Worm (Caenorhabditis elegans): ENCODE results near the gene gcy-34.

gcy-34 gene

DNA sequence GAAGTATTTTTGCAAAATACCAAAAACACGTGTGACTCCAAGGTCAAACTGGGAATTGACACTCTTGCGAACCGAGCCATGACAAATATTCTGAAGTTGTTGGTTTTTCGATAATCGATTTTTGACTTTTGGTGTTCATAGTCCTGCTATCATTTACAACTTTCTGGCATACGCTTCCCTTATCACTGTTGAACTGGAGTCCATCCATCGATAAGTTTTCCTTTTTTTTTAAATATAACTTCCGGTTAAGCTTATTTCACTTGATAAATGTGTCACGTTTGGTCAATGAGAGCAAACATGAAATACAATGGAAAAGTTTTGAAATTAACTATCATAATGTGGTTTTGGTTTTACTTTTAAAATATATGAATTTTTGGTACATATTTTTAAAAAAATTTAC lies 36.0 kb upstream of the gcy-34 start:
- TF ChIP-seq unc-3 (GFP tag; conservative IDR thresholded peaks at IDR 0.05) (no peak), unc-3 (tag; optimal IDR thresholded peaks at IDR 0.05) (no peak), ttx-3 (tag; optimal IDR thresholded peaks at IDR 0.05) (no peak), nhr-232 (tag; optimal IDR thresholded peaks at IDR 0.05) (no peak), eyg-1 (tag; optimal IDR thresholded peaks at IDR 0.05) (no peak), pag-3 (tag; optimal IDR thresholded peaks at IDR 0.05; ENCODE audit: borderline replicate concordance) (no peak), lin-11 (tag; optimal IDR thresholded peaks at IDR 0.05) (no peak), ceh-2 (tag; optimal IDR thresholded peaks at IDR 0.05) (no peak), Y22D7AL.16 (tag; optimal IDR thresholded peaks at IDR 0.05) (no peak), hlh-30 (tag; optimal IDR thresholded peaks at IDR 0.05; ENCODE audit: insufficient read depth) (no peak), ets-4 (tag; optimal IDR thresholded peaks at IDR 0.05) (no peak), ceh-18 (tag; optimal IDR thresholded peaks at IDR 0.05) (no peak), fkh-6 (tag; optimal IDR thresholded peaks at IDR 0.05) (no peak)

DNA sequence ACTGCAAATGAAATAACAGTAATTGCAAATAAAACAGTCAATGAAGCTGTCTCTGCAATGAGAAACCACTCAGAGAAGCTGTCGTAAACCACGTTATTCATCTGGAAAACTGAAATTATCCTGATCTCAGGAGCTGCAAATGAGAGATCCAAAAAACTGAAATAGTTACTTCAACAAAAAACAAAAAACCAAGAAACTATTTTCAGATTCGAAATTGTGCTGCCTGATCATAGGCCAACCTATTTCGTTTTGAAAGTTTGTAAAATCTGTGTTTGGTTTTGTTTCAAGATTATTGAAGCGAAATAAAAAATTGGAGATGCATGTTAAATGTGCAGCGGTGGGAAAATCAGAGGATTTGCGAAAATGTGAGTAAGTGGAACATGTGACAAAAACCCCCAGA lies 34.9 kb upstream of the gcy-34 start, which contains the start of gene srv-8:
Gene srv-8, minus strand, starts transcription at position 101 of the 400 bp plus-strand sequence.
- TF ChIP-seq che-1 (tag; optimal IDR thresholded peaks at IDR 0.05): no peak
- no peak for TF ChIP-seq ets-4 (tag; optimal IDR thresholded peaks at IDR 0.05)

DNA sequence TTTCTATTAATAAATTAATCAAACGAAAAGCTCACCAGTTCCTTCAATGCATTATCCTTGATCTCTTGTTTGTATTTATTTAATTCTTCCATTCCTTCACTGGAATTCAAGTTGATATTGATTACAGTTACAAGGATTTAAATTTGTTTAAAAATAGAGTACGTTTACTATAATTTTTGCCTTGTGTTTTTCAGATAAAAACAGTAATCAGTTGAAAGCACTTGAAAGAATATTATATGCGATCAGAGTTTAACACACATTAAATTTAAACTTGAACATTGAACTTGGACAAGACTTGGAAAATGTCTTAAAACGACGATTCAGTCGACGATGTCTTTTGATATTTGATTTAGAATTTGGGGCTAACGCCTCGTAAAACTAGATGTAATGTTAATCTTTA lies 31.8 kb upstream of the gcy-34 start, which contains the start of gene F53F1.6:
Gene F53F1.6, minus strand, starts transcription at position 101 of the 400 bp plus-strand sequence.
- TF ChIP-seq unc-3 (GFP tag; conservative IDR thresholded peaks at IDR 0.05): no peak
- no peak for TF ChIP-seq unc-3 (tag; optimal IDR thresholded peaks at IDR 0.05)
- TF ChIP-seq ahr-1 (tag; optimal IDR thresholded peaks at IDR 0.05): no peak
- TF ChIP-seq pha-2 (tag; optimal IDR thresholded peaks at IDR 0.05): no peak
- no peak for TF ChIP-seq tbx-2 (tag; optimal IDR thresholded peaks at IDR 0.05)
- TF ChIP-seq tbx-7 (tag; optimal IDR thresholded peaks at IDR 0.05): no peak
- TF ChIP-seq hlh-8 (tag; optimal IDR thresholded peaks at IDR 0.05): no peak
- no peak for TF ChIP-seq pqm-1 (tag; optimal IDR thresholded peaks at IDR 0.05)

DNA sequence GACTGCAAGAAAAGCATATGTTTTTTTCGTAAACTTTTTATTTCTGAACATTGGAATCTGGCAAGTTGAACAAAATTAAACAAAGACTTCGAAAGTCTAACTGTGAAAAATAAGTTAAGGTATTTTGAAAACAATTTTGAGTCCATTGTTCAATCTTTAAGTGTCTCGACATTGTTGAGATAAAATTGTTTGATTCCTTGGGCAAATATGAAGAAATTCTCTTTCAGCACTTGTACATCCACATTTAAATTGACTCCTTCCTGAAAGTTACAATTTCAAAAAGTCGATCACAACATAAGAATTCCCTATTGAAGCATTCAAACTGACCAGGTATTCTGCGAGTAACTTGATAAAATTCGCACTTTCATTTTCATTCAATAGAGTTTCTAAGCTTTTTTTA lies 30.4 kb upstream of the gcy-34 start:
- TF ChIP-seq ets-4 (tag; optimal IDR thresholded peaks at IDR 0.05): no peak
- no peak for TF ChIP-seq hlh-8 (tag; optimal IDR thresholded peaks at IDR 0.05)
- no peak for TF ChIP-seq ceh-19 (GFP tag; optimal IDR thresholded peaks at IDR 0.05)
- TF ChIP-seq pax-1 (tag; optimal IDR thresholded peaks at IDR 0.05): no peak

DNA sequence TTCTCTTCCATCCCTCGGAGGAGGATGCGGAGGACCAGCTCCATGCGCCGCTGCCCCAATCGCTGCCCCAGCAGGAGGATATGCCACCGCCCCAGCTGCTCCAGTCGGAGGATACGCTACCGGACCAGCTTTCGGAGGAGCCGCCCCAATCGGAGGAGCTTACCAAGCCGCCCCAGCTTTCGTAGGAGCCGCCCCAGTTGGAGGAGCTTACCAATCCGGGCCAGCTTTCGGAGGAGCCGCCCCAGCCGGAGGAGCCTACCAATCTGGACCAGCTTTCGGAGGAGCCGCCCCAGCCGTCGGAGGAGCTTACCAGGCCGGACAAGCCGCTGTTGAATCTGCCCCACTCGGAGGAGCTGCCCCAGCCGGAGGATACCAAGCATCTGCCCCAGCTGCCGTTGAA lies 29.8 kb upstream of the gcy-34 start:
- TF ChIP-seq K02D7.2 (tag; optimal IDR thresholded peaks at IDR 0.05) (peak; percentile 59), nhr-232 (tag; optimal IDR thresholded peaks at IDR 0.05) (peak; percentile 21), hlh-6 (tag; optimal IDR thresholded peaks at IDR 0.05) (no peak), che-1 (tag; optimal IDR thresholded peaks at IDR 0.05) (peak; percentile 35), elt-2 (tag; optimal IDR thresholded peaks at IDR 0.05) (no peak), fkh-6 (tag; optimal IDR thresholded peaks at IDR 0.05) (peak; percentile 26), T23F11.4 (GFP tag; optimal IDR thresholded peaks at IDR 0.05) (peak; percentile 73), pros-1 (tag; optimal IDR thresholded peaks at IDR 0.05) (no peak), ceh-9 (tag; optimal IDR thresholded peaks at IDR 0.05) (no peak), sdc-2 (tag; optimal IDR thresholded peaks at IDR 0.05) (peak; percentile 12)

DNA sequence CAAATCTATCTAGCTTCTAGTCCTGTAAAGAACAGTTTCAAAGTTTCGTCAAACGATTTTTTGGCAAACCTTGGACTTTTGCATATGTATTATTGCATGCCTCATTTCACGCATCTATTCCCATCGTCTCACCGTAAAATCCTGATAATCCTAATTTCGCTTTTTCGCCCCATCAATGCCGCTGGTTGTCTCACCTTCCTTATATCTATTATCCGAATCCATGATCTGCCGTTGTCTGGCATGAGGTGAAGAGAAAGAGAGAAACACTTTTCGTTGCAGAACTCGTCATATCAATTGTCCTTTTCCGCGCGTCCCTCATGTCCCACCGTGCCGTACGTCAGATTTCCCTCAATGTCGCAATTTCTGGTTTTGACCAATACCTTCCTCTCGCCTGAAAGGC lies 28.9 kb upstream of the gcy-34 start, which contains the start of gene cut-2:
Gene cut-2, plus strand, starts transcription at position 365 of the 400 bp plus-strand sequence.
- peak; percentile 31 for TF ChIP-seq rnt-1 (tag; optimal IDR thresholded peaks at IDR 0.05)
- no peak for TF ChIP-seq ceh-31 (tag; optimal IDR thresholded peaks at IDR 0.05)
- no peak for TF ChIP-seq ztf-16 (tag; optimal IDR thresholded peaks at IDR 0.05)
